Fruit fly (Drosophila melanogaster) whole organism, embryonic: ENCODE results near the gene CG14915.
A peak's percentile ranks its signal among the peaks of the same experiment; 100 is the strongest.

Experiments used
- Awh ChIP-seq: fragments of 200-800 bp; sonication (Bioruptor generic); IDR thresholded peaks from 2 replicates; pipeline ENCODE4, ENCODE4 v1.3.6; 2022; ENCODE audit warnings: missing biosample characterization, missing genetic modification characterization
- Bgb ChIP-seq: fragments of 200-800 bp; sonication (Bioruptor generic); IDR thresholded peaks from 2 replicates; pipeline ENCODE4 v1.3.6; 2022; ENCODE audit warnings: missing biosample characterization, missing genetic modification characterization; ENCODE audit not compliant: partially characterized antibody
- C15 ChIP-seq: fragments of 200-800 bp; sonication (Bioruptor generic); IDR thresholded peaks from 3 replicates; pipeline ENCODE4 v1.3.6; 2022; ENCODE audit warnings: missing biosample characterization, missing genetic modification characterization
- CG11247 ChIP-seq: fragments of 200-800 bp; sonication (Bioruptor generic); IDR thresholded peaks from 2 replicates; pipeline ENCODE4 v1.3.6; 2022; ENCODE audit warnings: missing biosample characterization, missing genetic modification characterization
- CG11398 ChIP-seq: fragments of 200-800 bp; sonication (Bioruptor generic); optimal IDR thresholded peaks from 2 replicates; lab custom pipeline; 2016; ENCODE audit warnings: missing biosample characterization, missing genetic modification characterization
- CG12155 ChIP-seq: fragments of 200-800 bp; sonication (Bioruptor generic); optimal IDR thresholded peaks from 3 replicates; lab custom pipeline; 2016; ENCODE audit warnings: missing biosample characterization, missing genetic modification characterization
- CG1233 ChIP-seq: fragments of 200-800 bp; sonication (Bioruptor generic); optimal IDR thresholded peaks from 4 replicates; lab custom pipeline; 2018; ENCODE audit warnings: missing biosample characterization, mild to moderate bottlenecking, missing genetic modification characterization
- CG12391 ChIP-seq: fragments of 200-800 bp; sonication (Bioruptor generic); optimal IDR thresholded peaks from 3 replicates; lab custom pipeline; 2018; ENCODE audit warnings: missing biosample characterization, mild to moderate bottlenecking, missing genetic modification characterization, moderate library complexity
- CG12769 ChIP-seq: fragments of 200-800 bp; sonication (Bioruptor generic); optimal IDR thresholded peaks from 2 replicates; lab custom pipeline; 2019; ENCODE audit warnings: missing biosample characterization, mild to moderate bottlenecking, missing genetic modification characterization, moderate library complexity
- CG12942 ChIP-seq: fragments of 200-800 bp; sonication (Bioruptor generic); optimal IDR thresholded peaks from 3 replicates; lab custom pipeline; 2016; ENCODE audit warnings: missing biosample characterization, missing genetic modification characterization
- CG13296 ChIP-seq: fragments of 200-800 bp; sonication (Bioruptor generic); optimal IDR thresholded peaks from 3 replicates; lab custom pipeline; 2018; ENCODE audit warnings: missing biosample characterization, mild to moderate bottlenecking, missing genetic modification characterization
- CG13424 ChIP-seq: fragments of 200-800 bp; sonication (Bioruptor generic); optimal IDR thresholded peaks from 2 replicates; lab custom pipeline; 2019; ENCODE audit warnings: missing biosample characterization, mild to moderate bottlenecking, missing genetic modification characterization, moderate library complexity
- CG14441 ChIP-seq: fragments of 200-800 bp; sonication (Bioruptor generic); IDR thresholded peaks from 2 replicates; pipeline ENCODE4 v1.3.6; 2022; ENCODE audit warnings: missing biosample characterization, missing genetic modification characterization
- CG14667 ChIP-seq: fragments of 200-800 bp; sonication (Bioruptor generic); IDR thresholded peaks from 2 replicates; pipeline ENCODE4 v1.3.6; 2022; ENCODE audit warnings: missing biosample characterization, missing genetic modification characterization
- CG15011 ChIP-seq: fragments of 200-800 bp; sonication (Bioruptor generic); optimal IDR thresholded peaks from 3 replicates; lab custom pipeline; 2018; ENCODE audit warnings: missing biosample characterization, mild to moderate bottlenecking, missing genetic modification characterization
- CG2202 ChIP-seq: fragments of 200-800 bp; sonication (Bioruptor generic); optimal IDR thresholded peaks from 2 replicates; lab custom pipeline; 2018; ENCODE audit warnings: missing biosample characterization, mild to moderate bottlenecking, missing genetic modification characterization
- CG2875 ChIP-seq: fragments of 200-800 bp; sonication (Bioruptor generic); optimal IDR thresholded peaks from 2 replicates; lab custom pipeline; 2017; ENCODE audit warnings: missing biosample characterization, mild to moderate bottlenecking, missing genetic modification characterization, missing genetic modification reagents
- CG31224 ChIP-seq: fragments of 200-800 bp; sonication (Bioruptor generic); IDR thresholded peaks from 2 replicates; pipeline ENCODE4 v1.3.6; 2022; ENCODE audit warnings: missing biosample characterization, missing genetic modification characterization
- CG31388 ChIP-seq: fragments of 200-800 bp; sonication (Bioruptor generic); optimal IDR thresholded peaks from 2 replicates; lab custom pipeline; 2016; ENCODE audit warnings: missing biosample characterization, missing genetic modification characterization
- CG33213 ChIP-seq: fragments of 200-800 bp; sonication (Bioruptor generic); optimal IDR thresholded peaks from 3 replicates; lab custom pipeline; 2016; ENCODE audit warnings: missing biosample characterization, missing genetic modification characterization
- CG4820 ChIP-seq: fragments of 200-800 bp; sonication (Bioruptor generic); optimal IDR thresholded peaks from 3 replicates; lab custom pipeline; 2016; ENCODE audit warnings: missing biosample characterization, missing genetic modification characterization
- CG6254 ChIP-seq: fragments of 200-800 bp; sonication (Bioruptor generic); optimal IDR thresholded peaks from 3 replicates; lab custom pipeline; 2017; ENCODE audit warnings: mild to moderate bottlenecking, missing biosample characterization, missing genetic modification reagents, missing genetic modification characterization
- CG6791 ChIP-seq: fragments of 200-800 bp; sonication (Bioruptor generic); IDR thresholded peaks from 3 replicates; pipeline ENCODE4 v1.3.6; 2022; ENCODE audit warnings: missing biosample characterization, missing genetic modification characterization; ENCODE audit not compliant: partially characterized antibody
- CG7357 ChIP-seq: fragments of 200-800 bp; sonication (Bioruptor generic); IDR thresholded peaks from 3 replicates; pipeline ENCODE4 v1.3.6; 2022; ENCODE audit warnings: missing biosample characterization, missing genetic modification characterization
- CG9609 ChIP-seq: fragments of 200-800 bp; sonication (Bioruptor generic); optimal IDR thresholded peaks from 3 replicates; lab custom pipeline; 2016; ENCODE audit warnings: missing biosample characterization, missing genetic modification characterization
- CG9797 ChIP-seq: fragments of 200-800 bp; sonication (Bioruptor generic); optimal IDR thresholded peaks from 3 replicates; lab custom pipeline; 2018; ENCODE audit warnings: missing biosample characterization, mild to moderate bottlenecking, missing genetic modification characterization
- Camta ChIP-seq: fragments of 200-800 bp; sonication (Bioruptor generic); optimal IDR thresholded peaks from 2 replicates; lab custom pipeline; 2016; ENCODE audit warnings: missing biosample characterization, missing genetic modification characterization
- Drgx ChIP-seq: fragments of 200-800 bp; sonication (Bioruptor generic); IDR thresholded peaks from 2 replicates; pipeline ENCODE4 v1.3.6; 2022; ENCODE audit warnings: missing biosample characterization, missing genetic modification characterization
- HLH3B ChIP-seq: fragments of 200-800 bp; sonication (Bioruptor generic); IDR thresholded peaks from 2 replicates; pipeline ENCODE4 v1.3.6; 2022; ENCODE audit warnings: missing biosample characterization, missing genetic modification characterization
- HLHmδ ChIP-seq: fragments of 200-800 bp; sonication (Bioruptor generic); optimal IDR thresholded peaks from 2 replicates; lab custom pipeline; 2018; ENCODE audit warnings: missing biosample characterization, mild to moderate bottlenecking, missing genetic modification characterization, moderate library complexity
- Hr51 ChIP-seq, 2 experiments: fragments of 200-800 bp; sonication (Bioruptor generic); optimal IDR thresholded peaks; 2 replicates in 1 of 2; 3 replicates in 1 of 2; lab custom pipeline; 2016 to 2018; ENCODE audit warnings: missing biosample characterization in 2 of 2, missing genetic modification characterization in 2 of 2, mild to moderate bottlenecking in 1 of 2, moderate library complexity in 1 of 2
- Kr ChIP-seq: fragments of 200-800 bp; sonication (Bioruptor generic); optimal IDR thresholded peaks from 2 replicates; lab custom pipeline; 2017; ENCODE audit warnings: missing biosample characterization, mild to moderate bottlenecking, missing genetic modification characterization
- Myb ChIP-seq: fragments of 200-800 bp; sonication (Bioruptor generic); optimal IDR thresholded peaks from 2 replicates; lab custom pipeline; 2016; ENCODE audit warnings: missing biosample characterization, missing genetic modification characterization
- Ptx1 ChIP-seq: fragments of 200-800 bp; sonication (Bioruptor generic); IDR thresholded peaks from 2 replicates; pipeline ENCODE4 v1.3.6; 2022; ENCODE audit warnings: missing biosample characterization, missing genetic modification characterization
- Rx ChIP-seq: fragments of 200-800 bp; sonication (Bioruptor generic); IDR thresholded peaks from 2 replicates; pipeline ENCODE4 v1.3.6; 2022; ENCODE audit warnings: missing biosample characterization, missing genetic modification characterization
- Ssrp ChIP-seq: fragments of 200-800 bp; sonication (Bioruptor generic); optimal IDR thresholded peaks from 2 replicates; lab custom pipeline; 2018; ENCODE audit warnings: missing biosample characterization, mild to moderate bottlenecking, missing genetic modification characterization, moderate library complexity
- YL-1 ChIP-seq: fragments of 200-800 bp; sonication (Bioruptor generic); optimal IDR thresholded peaks from 3 replicates; lab custom pipeline; 2017; ENCODE audit warnings: missing biosample characterization, mild to moderate bottlenecking, missing genetic modification characterization
- abd-A ChIP-seq: fragments of 200-800 bp; sonication (Bioruptor generic); optimal IDR thresholded peaks from 3 replicates; lab custom pipeline; 2019; ENCODE audit warnings: missing biosample characterization, mild to moderate bottlenecking, missing genetic modification characterization, moderate library complexity
- chif ChIP-seq, 2 experiments: fragments of 200-800 bp; sonication (Bioruptor generic); optimal IDR thresholded peaks; 3 replicates each; lab custom pipeline; 2016; ENCODE audit warnings: missing biosample characterization in 2 of 2, missing genetic modification characterization in 2 of 2
- da ChIP-seq: fragments of 200-800 bp; sonication (Bioruptor generic); optimal IDR thresholded peaks from 2 replicates; lab custom pipeline; 2016; ENCODE audit warnings: missing biosample characterization, missing genetic modification characterization
- dpn ChIP-seq, 2 experiments: fragments of 200-800 bp; sonication (Bioruptor generic); optimal IDR thresholded peaks; 3 replicates each; lab custom pipeline; 2016; ENCODE audit warnings: missing biosample characterization in 2 of 2, missing genetic modification characterization in 2 of 2
- eve ChIP-seq, 2 experiments: fragments of >200 bp; optimal IDR thresholded peaks; 2 replicates each; lab custom pipeline; 2017; ENCODE audit warnings: missing biosample characterization in 2 of 2, missing genetic modification characterization in 2 of 2
- gsb-n ChIP-seq: fragments of 200-800 bp; sonication (Bioruptor generic); optimal IDR thresholded peaks from 3 replicates; lab custom pipeline; 2018; ENCODE audit warnings: missing biosample characterization, mild to moderate bottlenecking, missing genetic modification characterization
- hkb ChIP-seq, 2 experiments: fragments of 200-800 bp in 1 of 2; fragments of >200 bp in 1 of 2; sonication (Bioruptor generic) in 1 of 2; IDR thresholded peaks in 1 of 2; optimal IDR thresholded peaks in 1 of 2; 2 replicates each; pipeline versions ENCODE4 v1.3.6 to Lab custom; 2017 to 2022; ENCODE audit warnings: missing biosample characterization in 1 of 2, missing genetic modification characterization in 1 of 2
- klu ChIP-seq: fragments of 200-800 bp; sonication (Bioruptor generic); IDR thresholded peaks from 2 replicates; pipeline ENCODE4 v1.3.6; 2022; ENCODE audit warnings: missing biosample characterization, missing genetic modification characterization
- p53 ChIP-seq: fragments of 200-800 bp; sonication (Bioruptor generic); optimal IDR thresholded peaks from 2 replicates; lab custom pipeline; 2016; ENCODE audit warnings: missing biosample characterization, missing genetic modification characterization
- sc ChIP-seq, 3 experiments: fragments of >200 bp in 2 of 3; fragments of 200-800 bp in 1 of 3; sonication (Bioruptor generic) in 1 of 3; optimal IDR thresholded peaks; 2 replicates in 2 of 3; 3 replicates in 1 of 3; lab custom pipeline; 2017; ENCODE audit warnings: mild to moderate bottlenecking in 1 of 3, missing biosample characterization in 1 of 3, missing genetic modification characterization in 1 of 3, missing genetic modification reagents in 1 of 3
- usp ChIP-seq: fragments of >200 bp; optimal IDR thresholded peaks from 2 replicates; lab custom pipeline; 2017; ENCODE audit warnings: missing biosample characterization, missing genetic modification characterization
- wor ChIP-seq: fragments of 200-800 bp; sonication (Bioruptor generic); IDR thresholded peaks from 2 replicates; pipeline ENCODE4 v1.3.6; 2022; ENCODE audit warnings: missing biosample characterization, missing genetic modification characterization

The CG14915 gene

dm6 chr2L:11113011-11113528 is 42.2 kb downstream of the CG14915 start, which contains the start of gene Idua (continued):
- TF ChIP-seq usp (no peak), CG12155 (GFP tag; lab: Kevin White, UChicago) (peak; percentile 36), Awh (GFP tag; lab: Robert Waterston, UW) (peak; percentile 37; the same call in 1 of the 2 replicates), CG31224 (GFP tag; lab: Robert Waterston, UW) (0 out of 2 replicates have a peak, but pooled peaks have one; percentile 30), klu (GFP tag; lab: Robert Waterston, UW) (peak; percentile 44; the same call in 1 of the 2 replicates), abd-A (no peak), CG7357 (GFP tag; lab: Robert Waterston, UW) (peak; percentile 60; the same call in 1 of the 3 replicates), CG12391 (tag; lab: Kevin White, UChicago) (peak; percentile 69), Kr (GFP tag; lab: Kevin White, UChicago) (no peak), CG33213 (GFP tag; lab: Kevin White, UChicago) (no peak), Myb (GFP tag; lab: Kevin White, UChicago) (peak; percentile 11), CG14667 (GFP tag; lab: Robert Waterston, UW) (peak; percentile 53), CG6254 (GFP tag; lab: Kevin White, UChicago) (peak; percentile 70), gsb-n (tag; lab: Kevin White, UChicago) (no peak), HLHmδ (GFP tag; lab: Kevin White, UChicago) (no peak), CG13296 (GFP tag; lab: Kevin White, UChicago) (peak; percentile 85), C15 (GFP tag; lab: Robert Waterston, UW) (no peak), YL-1 (GFP tag; lab: Kevin White, UChicago) (peak; percentile 26), CG1233 (peak; percentile 58), p53 (no peak), da (peak; percentile 11), Rx (GFP tag; lab: Robert Waterston, UW) (peak; percentile 22; the same call in 1 of the 2 replicates), CG2202 (tag; lab: Kevin White, UChicago) (peak; percentile 13), CG31388 (peak; percentile 12), hkb (optimal IDR thresholded peaks at IDR 0.05; lab: Kevin White, UChicago) (no peak), hkb (GFP tag; IDR thresholded peaks at IDR 0.05; lab: Robert Waterston, UW) (peak; percentile 81), CG2875 (peak; percentile 50), dpn (GFP tag; optimal IDR thresholded peaks at IDR 0.05; lab: Kevin White, UChicago) (peak in 1 of 2 experiments; percentile 62), CG11398 (GFP tag; lab: Kevin White, UChicago) (no peak), Camta (no peak), Hr51 (GFP tag; optimal IDR thresholded peaks at IDR 0.05; lab: Kevin White, UChicago) (peak in 1 of 2 experiments; percentile 21), wor (no peak), CG14441 (GFP tag; lab: Robert Waterston, UW) (peak; percentile 18; the same call in 1 of the 2 replicates), HLH3B (GFP tag; lab: Robert Waterston, UW) (peak; percentile 60), CG6791 (GFP tag; lab: Robert Waterston, UW) (no peak), Bgb (GFP tag; lab: Robert Waterston, UW) (no peak), chif (GFP tag; optimal IDR thresholded peaks at IDR 0.05; lab: Kevin White, UChicago) (peak in 1 of 2 experiments; percentile 21), CG4820 (GFP tag; lab: Kevin White, UChicago) (peak; percentile 52), sc (optimal IDR thresholded peaks at IDR 0.05; lab: Kevin White, UChicago) (no peak), sc (GFP tag; optimal IDR thresholded peaks at IDR 0.05; lab: Kevin White, UChicago) (peak; percentile 17), CG11247 (no peak), Ptx1 (GFP tag; lab: Robert Waterston, UW) (peak; percentile 66), CG9609 (GFP tag; lab: Kevin White, UChicago) (no peak), eve (GFP tag; optimal IDR thresholded peaks at IDR 0.05; lab: Kevin White, UChicago) (no peak), CG12942 (GFP tag; lab: Kevin White, UChicago) (peak; percentile 38), CG9797 (GFP tag; lab: Kevin White, UChicago) (no peak), CG12769 (tag; lab: Kevin White, UChicago) (no peak), CG15011 (GFP tag; lab: Kevin White, UChicago) (peak; percentile 52), CG13424 (tag; lab: Kevin White, UChicago) (peak; percentile 85), Drgx (GFP tag; lab: Robert Waterston, UW) (peak; percentile 25; the same call in 1 of the 2 replicates), Ssrp (tag; lab: Kevin White, UChicago) (peak; percentile 58)
